Fruit fly (Drosophila melanogaster) whole organism, embryonic: ENCODE measurements around the gene gb.

Experiments used
- CG10654 ChIP-seq: fragments of 200-800 bp; sonication (Bioruptor generic); optimal IDR thresholded peaks from 2 replicates; lab custom pipeline; 2016; ENCODE audit warnings: missing biosample characterization, missing genetic modification characterization
- CG10979 ChIP-seq: fragments of 200-800 bp; sonication (Bioruptor generic); optimal IDR thresholded peaks from 2 replicates; lab custom pipeline; 2018; ENCODE audit warnings: missing biosample characterization, mild to moderate bottlenecking, missing genetic modification characterization, moderate library complexity
- CG11085 ChIP-seq: fragments of 200-800 bp; sonication (Bioruptor generic); IDR thresholded peaks from 2 replicates; pipeline ENCODE4 v1.3.6; 2022; ENCODE audit warnings: missing biosample characterization, missing genetic modification characterization
- CG1233 ChIP-seq: fragments of 200-800 bp; sonication (Bioruptor generic); optimal IDR thresholded peaks from 4 replicates; lab custom pipeline; 2018; ENCODE audit warnings: missing biosample characterization, mild to moderate bottlenecking, missing genetic modification characterization
- CG14441 ChIP-seq: fragments of 200-800 bp; sonication (Bioruptor generic); IDR thresholded peaks from 2 replicates; pipeline ENCODE4 v1.3.6; 2022; ENCODE audit warnings: missing biosample characterization, missing genetic modification characterization
- CG15073 ChIP-seq: fragments of 200-800 bp; sonication (Bioruptor generic); optimal IDR thresholded peaks from 2 replicates; lab custom pipeline; 2016; ENCODE audit warnings: missing biosample characterization, missing genetic modification characterization
- CG15601 ChIP-seq: fragments of 200-800 bp; sonication (Bioruptor generic); optimal IDR thresholded peaks from 3 replicates; lab custom pipeline; 2019; ENCODE audit warnings: missing biosample characterization, mild to moderate bottlenecking, missing genetic modification characterization, moderate library complexity
- CG15696 ChIP-seq: fragments of 200-800 bp; sonication (Bioruptor generic); optimal IDR thresholded peaks from 2 replicates; lab custom pipeline; 2019; ENCODE audit warnings: missing biosample characterization, mild to moderate bottlenecking, missing genetic modification characterization, moderate library complexity
- CG16863 ChIP-seq: fragments of 200-800 bp; sonication (Bioruptor generic); optimal IDR thresholded peaks from 3 replicates; lab custom pipeline; 2016; ENCODE audit warnings: missing biosample characterization, missing genetic modification characterization
- CG17385 ChIP-seq: fragments of 200-800 bp; sonication (Bioruptor generic); optimal IDR thresholded peaks from 3 replicates; lab custom pipeline; 2018; ENCODE audit warnings: missing biosample characterization, mild to moderate bottlenecking, missing genetic modification characterization
- CG1832 ChIP-seq: fragments of 200-800 bp; sonication (Bioruptor generic); optimal IDR thresholded peaks from 2 replicates; lab custom pipeline; 2017; ENCODE audit warnings: missing biosample characterization, mild to moderate bottlenecking, missing genetic modification characterization, inconsistent platforms
- CG18599 ChIP-seq: fragments of 200-800 bp; sonication (Bioruptor generic); optimal IDR thresholded peaks from 3 replicates; lab custom pipeline; 2017; ENCODE audit warnings: missing biosample characterization, missing genetic modification characterization, mild to moderate bottlenecking, moderate library complexity, missing genetic modification reagents
- CG18619 ChIP-seq: fragments of 200-800 bp; sonication (Bioruptor generic); optimal IDR thresholded peaks from 3 replicates; lab custom pipeline; 2017; ENCODE audit warnings: missing biosample characterization, mild to moderate bottlenecking, missing genetic modification characterization
- CG3065 ChIP-seq: fragments of 200-800 bp; sonication (Bioruptor generic); optimal IDR thresholded peaks from 2 replicates; lab custom pipeline; 2016; ENCODE audit warnings: missing biosample characterization, missing genetic modification characterization
- CG7271 ChIP-seq: fragments of 200-800 bp; sonication (Bioruptor generic); optimal IDR thresholded peaks from 2 replicates; lab custom pipeline; 2018; ENCODE audit warnings: missing biosample characterization, mild to moderate bottlenecking, missing genetic modification characterization, moderate library complexity
- CG7556 ChIP-seq: fragments of 200-800 bp; sonication (Bioruptor generic); optimal IDR thresholded peaks from 2 replicates; lab custom pipeline; 2017; ENCODE audit warnings: missing biosample characterization, mild to moderate bottlenecking, missing genetic modification characterization
- CG7745 ChIP-seq: fragments of 200-800 bp; sonication (Bioruptor generic); optimal IDR thresholded peaks from 2 replicates; lab custom pipeline; 2018; ENCODE audit warnings: missing biosample characterization, mild to moderate bottlenecking, missing genetic modification characterization, moderate library complexity
- CG7786 ChIP-seq: fragments of 200-800 bp; sonication (Bioruptor generic); optimal IDR thresholded peaks from 2 replicates; lab custom pipeline; 2016; ENCODE audit warnings: missing biosample characterization, missing genetic modification characterization
- CG8089 ChIP-seq: fragments of 200-800 bp; sonication (Bioruptor generic); optimal IDR thresholded peaks from 3 replicates; lab custom pipeline; 2016; ENCODE audit warnings: missing biosample characterization, missing genetic modification characterization
- CG8290 ChIP-seq, 3 experiments: fragments of 200-800 bp; sonication (Bioruptor generic); optimal IDR thresholded peaks; 2 replicates each; lab custom pipeline; 2016 to 2019; ENCODE audit warnings: missing biosample characterization in 3 of 3, missing genetic modification characterization in 3 of 3, mild to moderate bottlenecking in 2 of 3, moderate library complexity in 1 of 3
- CG9932 ChIP-seq: fragments of 200-800 bp; sonication (Bioruptor generic); IDR thresholded peaks from 2 replicates; pipeline ENCODE4 v1.3.6; 2022; ENCODE audit warnings: missing biosample characterization, missing genetic modification characterization
- Camta ChIP-seq: fragments of 200-800 bp; sonication (Bioruptor generic); optimal IDR thresholded peaks from 2 replicates; lab custom pipeline; 2016; ENCODE audit warnings: missing biosample characterization, missing genetic modification characterization
- Dip3 ChIP-seq: fragments of 200-800 bp; sonication (Bioruptor generic); optimal IDR thresholded peaks from 3 replicates; lab custom pipeline; 2016; ENCODE audit warnings: missing biosample characterization, missing genetic modification characterization
- Lpt ChIP-seq: fragments of >200 bp; optimal IDR thresholded peaks from 2 replicates; lab custom pipeline; 2018; ENCODE audit warnings: missing biosample characterization, missing genetic modification characterization
- Xbp1 ChIP-seq: fragments of 200-800 bp; sonication (Bioruptor generic); optimal IDR thresholded peaks from 3 replicates; lab custom pipeline; 2016; ENCODE audit warnings: missing biosample characterization, mild to moderate bottlenecking, missing genetic modification characterization
- ab ChIP-seq: fragments of 200-800 bp; sonication (Bioruptor generic); optimal IDR thresholded peaks from 2 replicates; lab custom pipeline; 2016; ENCODE audit warnings: missing biosample characterization, missing genetic modification characterization
- abd-A ChIP-seq: fragments of 200-800 bp; sonication (Bioruptor generic); optimal IDR thresholded peaks from 3 replicates; lab custom pipeline; 2019; ENCODE audit warnings: missing biosample characterization, mild to moderate bottlenecking, missing genetic modification characterization, moderate library complexity
- bsh ChIP-seq, 2 experiments: fragments of 200-800 bp; sonication (Bioruptor generic); optimal IDR thresholded peaks; 2 replicates each; lab custom pipeline; 2017 to 2018; ENCODE audit warnings: mild to moderate bottlenecking in 2 of 2, missing biosample characterization in 2 of 2, missing genetic modification characterization in 2 of 2, moderate library complexity in 1 of 2
- cad ChIP-seq: fragments of >200 bp; optimal IDR thresholded peaks from 2 replicates; lab custom pipeline; 2017; ENCODE audit warnings: missing biosample characterization, missing genetic modification characterization
- cas ChIP-seq: fragments of 200-800 bp; sonication (Bioruptor generic); IDR thresholded peaks from 2 replicates; pipeline ENCODE4 v1.3.6; 2022; ENCODE audit warnings: missing biosample characterization, missing genetic modification characterization
- dmrt99B ChIP-seq: fragments of 200-800 bp; sonication (Bioruptor generic); optimal IDR thresholded peaks from 2 replicates; lab custom pipeline; 2018; ENCODE audit warnings: missing biosample characterization, mild to moderate bottlenecking, missing genetic modification characterization, moderate library complexity
- gcm ChIP-seq: fragments of 200-800 bp; sonication (Bioruptor generic); optimal IDR thresholded peaks from 2 replicates; lab custom pipeline; 2019; ENCODE audit warnings: missing biosample characterization, mild to moderate bottlenecking, missing genetic modification characterization, moderate library complexity
- gcm2 ChIP-seq: fragments of 200-800 bp; sonication (Bioruptor generic); optimal IDR thresholded peaks from 2 replicates; lab custom pipeline; 2016; ENCODE audit warnings: missing biosample characterization, missing genetic modification characterization
- grau ChIP-seq: fragments of 200-800 bp; optimal IDR thresholded peaks from 3 replicates; lab custom pipeline; 2019; ENCODE audit warnings: missing biosample characterization, mild to moderate bottlenecking, missing genetic modification characterization, moderate library complexity
- gsb-n ChIP-seq: fragments of 200-800 bp; sonication (Bioruptor generic); optimal IDR thresholded peaks from 3 replicates; lab custom pipeline; 2018; ENCODE audit warnings: missing biosample characterization, mild to moderate bottlenecking, missing genetic modification characterization
- hb ChIP-seq: fragments of 200-800 bp; sonication (Bioruptor generic); IDR thresholded peaks from 3 replicates; pipeline ENCODE4 v1.3.6; 2022; ENCODE audit warnings: missing biosample characterization, missing genetic modification characterization; ENCODE audit not compliant: partially characterized antibody
- lab ChIP-seq: fragments of 200-800 bp; sonication (Bioruptor generic); optimal IDR thresholded peaks from 3 replicates; lab custom pipeline; 2017; ENCODE audit warnings: missing biosample characterization, missing genetic modification characterization, mild to moderate bottlenecking, moderate library complexity, missing genetic modification reagents
- lola ChIP-seq, 3 experiments: fragments of >200 bp in 2 of 3; fragments of 200-800 bp in 1 of 3; sonication (Bioruptor generic) in 1 of 3; optimal IDR thresholded peaks; 2 replicates each; lab custom pipeline; 2017 to 2019; ENCODE audit warnings: missing biosample characterization in 3 of 3, missing genetic modification characterization in 3 of 3, mild to moderate bottlenecking in 1 of 3, moderate library complexity in 1 of 3
- lov ChIP-seq, 2 experiments: fragments of 200-800 bp in 1 of 2; fragments of >200 bp in 1 of 2; sonication (Bioruptor generic) in 1 of 2; IDR thresholded peaks in 1 of 2; optimal IDR thresholded peaks in 1 of 2; 2 replicates in 1 of 2; 3 replicates in 1 of 2; pipeline versions ENCODE4 v1.3.6 to Lab custom; 2017 to 2022; ENCODE audit warnings: missing biosample characterization in 1 of 2, missing genetic modification characterization in 1 of 2
- maf-S ChIP-seq: fragments of 200-800 bp; sonication (Bioruptor generic); optimal IDR thresholded peaks from 2 replicates; lab custom pipeline; 2016; ENCODE audit warnings: missing biosample characterization, missing genetic modification characterization
- nerfin-1 ChIP-seq: fragments of 200-800 bp; sonication (Bioruptor generic); optimal IDR thresholded peaks from 3 replicates; lab custom pipeline; 2019; ENCODE audit warnings: missing biosample characterization, mild to moderate bottlenecking, missing genetic modification characterization, moderate library complexity
- onecut ChIP-seq: fragments of 200-800 bp; sonication (Bioruptor generic); IDR thresholded peaks from 2 replicates; pipeline ENCODE4 v1.3.6; 2022; ENCODE audit warnings: missing biosample characterization, missing genetic modification characterization
- phol ChIP-seq: fragments of 200-800 bp; sonication (Bioruptor generic); optimal IDR thresholded peaks from 3 replicates; lab custom pipeline; 2018; ENCODE audit warnings: missing biosample characterization, mild to moderate bottlenecking, missing genetic modification characterization, moderate library complexity
- pita ChIP-seq: fragments of 200-800 bp; sonication (Bioruptor generic); optimal IDR thresholded peaks from 2 replicates; lab custom pipeline; 2017; ENCODE audit warnings: missing biosample characterization, mild to moderate bottlenecking, missing genetic modification characterization
- ro ChIP-seq: fragments of 200-800 bp; sonication (Bioruptor generic); IDR thresholded peaks from 2 replicates; pipeline ENCODE4 v1.3.6; 2022; ENCODE audit warnings: missing biosample characterization, missing genetic modification characterization
- ttk ChIP-seq: fragments of 200-800 bp; sonication (Bioruptor generic); IDR thresholded peaks from 2 replicates; pipeline ENCODE4 v2.1.2; 2022; ENCODE audit warnings: missing biosample characterization, missing genetic modification characterization
- wor ChIP-seq: fragments of 200-800 bp; sonication (Bioruptor generic); IDR thresholded peaks from 2 replicates; pipeline ENCODE4 v1.3.6; 2022; ENCODE audit warnings: missing biosample characterization, missing genetic modification characterization
- yki ChIP-seq: fragments of >200 bp; optimal IDR thresholded peaks from 3 replicates; lab custom pipeline; 2018

gb gene

DNA sequence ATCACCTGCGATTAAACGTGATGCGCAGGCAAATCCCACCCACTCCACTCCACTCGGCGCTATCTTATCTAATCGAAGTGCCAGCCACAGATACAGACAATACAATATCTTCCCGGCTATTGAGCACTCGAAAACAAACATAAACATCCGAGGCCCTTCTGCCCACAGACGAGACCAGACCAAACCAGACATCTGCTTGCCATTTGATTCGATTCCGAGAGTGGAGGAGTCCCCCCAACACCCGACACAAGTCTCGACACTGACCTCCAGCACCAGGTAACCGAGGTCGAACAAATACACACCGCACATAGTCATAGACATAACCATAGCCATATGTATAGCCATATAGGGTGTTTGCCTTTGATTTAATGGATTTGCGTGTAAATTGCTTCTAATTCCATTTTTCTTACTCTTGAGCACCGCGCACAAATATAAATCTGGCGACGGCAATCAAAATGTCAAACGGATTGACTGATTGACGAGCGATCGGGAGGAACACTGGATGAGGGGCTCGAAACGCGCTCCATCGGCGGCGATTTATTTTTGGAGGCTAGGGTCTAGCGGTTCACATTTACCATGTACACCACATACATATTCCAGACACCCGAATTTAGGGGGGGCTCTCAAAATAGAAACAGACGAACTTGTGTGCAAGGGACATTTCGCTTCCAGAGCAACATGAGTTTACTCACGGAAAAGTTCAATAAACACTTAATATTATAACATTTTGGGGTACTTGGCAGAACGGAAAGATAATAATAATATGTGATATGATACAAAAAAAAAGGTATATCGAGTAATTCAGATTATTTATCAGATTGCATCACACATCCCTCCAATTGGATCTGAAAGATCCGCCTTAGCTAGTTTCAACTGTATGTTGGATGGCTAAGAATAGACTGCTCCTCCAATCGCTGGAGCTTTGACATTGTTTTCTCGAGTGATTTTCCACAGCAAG is 37.0 kb upstream of the gb start (continued):
- TF ChIP-seq abd-A (tag; lab: Kevin White, UChicago) (peak; percentile 90), CG7745 (tag; lab: Kevin White, UChicago) (peak; percentile 28), CG9932 (GFP tag; lab: Robert Waterston, UW) (no peak), Lpt (GFP tag; lab: Kevin White, UChicago) (no peak), CG10654 (GFP tag; lab: Kevin White, UChicago) (no peak), pita (no peak), CG15696 (tag; lab: Kevin White, UChicago) (no peak), dmrt99B (peak; percentile 32), Xbp1 (GFP tag; lab: Kevin White, UChicago) (peak; percentile 27), gcm2 (GFP tag; lab: Kevin White, UChicago) (no peak), cad (GFP tag; lab: Kevin White, UChicago) (no peak), CG18619 (GFP tag; lab: Kevin White, UChicago) (no peak), ro (GFP tag; lab: Robert Waterston, UW) (no peak), Camta (GFP tag; lab: Kevin White, UChicago) (no peak), CG15073 (GFP tag; lab: Kevin White, UChicago) (no peak), yki (lab: Kevin White, UChicago) (no peak), CG3065 (GFP tag; lab: Kevin White, UChicago) (no peak), CG8089 (GFP tag; lab: Kevin White, UChicago) (no peak), CG1832 (no peak), nerfin-1 (tag; lab: Kevin White, UChicago) (no peak), lov (optimal IDR thresholded peaks at IDR 0.05; lab: Kevin White, UChicago) (no peak), lov (GFP tag; IDR thresholded peaks at IDR 0.05; lab: Robert Waterston, UW) (no peak), lab (GFP tag; lab: Kevin White, UChicago) (peak; percentile 18), grau (tag; lab: Kevin White, UChicago) (peak; percentile 92), CG7556 (GFP tag; lab: Kevin White, UChicago) (peak; percentile 9), cas (GFP tag; lab: Robert Waterston, UW) (no peak), CG11085 (GFP tag; lab: Robert Waterston, UW) (no peak), CG17385 (GFP tag; lab: Kevin White, UChicago) (no peak), phol (tag; lab: Kevin White, UChicago) (no peak), hb (GFP tag; lab: Robert Waterston, UW) (no peak), CG1233 (GFP tag; lab: Kevin White, UChicago) (no peak), onecut (no peak), CG15601 (tag; lab: Kevin White, UChicago) (no peak), CG8290 (GFP tag; optimal IDR thresholded peaks at IDR 0.05; lab: Kevin White, UChicago) (no peak), CG8290 (tag; optimal IDR thresholded peaks at IDR 0.05; lab: Kevin White, UChicago) (peak in 1 of 2 experiments; percentile 19), wor (GFP tag; lab: Robert Waterston, UW) (no peak), CG7786 (no peak), gcm (GFP tag; lab: Kevin White, UChicago) (no peak), lola (GFP tag; optimal IDR thresholded peaks at IDR 0.05; lab: Kevin White, UChicago) (peak in 1 of 3 experiments; percentile 0), CG7271 (tag; lab: Kevin White, UChicago) (no peak), CG10979 (peak; percentile 18), bsh (GFP tag; optimal IDR thresholded peaks at IDR 0.05; lab: Kevin White, UChicago) (peak in 1 of 2 experiments; percentile 46), CG14441 (GFP tag; lab: Robert Waterston, UW) (no peak), maf-S (no peak), ttk (GFP tag; lab: Robert Waterston, UW) (no peak), gsb-n (tag; lab: Kevin White, UChicago) (no peak), CG16863 (GFP tag; lab: Kevin White, UChicago) (no peak), CG18599 (no peak), ab (no peak), Dip3 (GFP tag; lab: Kevin White, UChicago) (no peak)
